Fruit fly (Drosophila melanogaster): ENCODE measurements around the gene CG46468.

Gene CG46468

DNA sequence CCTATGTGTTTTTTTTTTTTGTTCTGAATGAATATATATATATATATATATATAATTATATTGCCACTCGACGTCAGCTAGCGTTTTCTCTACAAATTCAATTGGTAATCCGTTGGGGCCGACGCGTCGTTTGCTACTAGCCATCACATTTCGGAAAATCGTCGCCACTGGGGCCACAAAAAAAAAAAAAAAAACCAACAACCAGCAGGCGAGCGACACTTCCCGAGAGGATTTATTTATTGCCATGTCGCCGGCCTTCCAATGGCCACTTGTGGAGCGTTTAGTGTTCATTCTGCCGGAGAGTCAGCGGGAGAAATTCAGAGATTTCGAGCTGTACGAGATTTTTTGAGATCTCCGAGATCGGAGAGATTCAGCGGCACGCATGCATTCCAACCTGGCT lies 14.4 kb downstream of the CG46468 start:
- TF ChIP-seq CG8478 (optimal IDR thresholded peaks at IDR 0.05) (no peak), CTCF (optimal IDR thresholded peaks at IDR 0.05) (no peak)

DNA sequence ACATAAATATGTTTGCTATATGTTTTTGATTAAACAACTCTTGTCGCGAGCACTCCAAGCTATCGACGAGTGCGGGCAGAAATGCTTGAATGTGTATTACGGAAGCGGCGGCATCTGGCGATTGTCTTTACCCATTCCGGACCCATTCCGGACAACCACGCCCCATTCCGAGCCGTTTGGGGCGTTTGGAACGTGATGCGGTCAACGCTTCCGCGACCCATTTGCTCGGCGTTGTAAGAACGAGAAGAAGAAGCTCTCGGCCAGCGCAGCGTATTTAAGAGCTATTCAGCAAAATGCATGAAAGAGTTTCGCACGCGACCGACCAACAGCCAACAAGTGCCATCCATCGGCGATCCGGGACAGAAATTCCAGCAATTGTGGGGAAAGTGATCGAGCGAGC lies 19.7 kb downstream of the CG46468 start, which contains the start of gene CG13114:
TSS of gene CG13114 (plus strand) at position 301 of the 400 bp plus-strand sequence.
- no peak for TF ChIP-seq CTCF (optimal IDR thresholded peaks at IDR 0.05)
- no peak for TF ChIP-seq CG8478 (optimal IDR thresholded peaks at IDR 0.05)

DNA sequence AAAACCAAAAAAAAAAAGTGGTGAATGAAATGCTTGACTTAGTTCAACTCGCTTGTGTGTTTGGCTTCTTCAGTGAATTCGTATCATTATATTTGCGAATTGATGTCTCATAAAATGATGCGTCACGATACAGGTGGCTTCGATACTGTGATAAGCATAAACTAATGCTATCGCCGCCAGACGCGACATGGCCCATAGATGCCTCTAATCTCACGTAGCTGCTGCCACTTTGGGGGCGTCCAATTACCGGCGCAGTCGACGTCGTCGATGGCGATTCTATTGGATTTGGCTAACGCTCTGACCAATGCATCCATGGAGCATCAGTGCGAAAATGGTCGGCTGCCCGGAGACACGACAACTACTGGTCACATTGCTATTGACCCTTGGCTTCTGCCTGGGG lies 21.4 kb downstream of the CG46468 start, which contains the start of gene CG13113:
TSS of gene CG13113 (plus strand) at position 301 of the 400 bp plus-strand sequence.
- TF ChIP-seq CG8478 (optimal IDR thresholded peaks at IDR 0.05) (no peak), CTCF (optimal IDR thresholded peaks at IDR 0.05) (no peak)

DNA sequence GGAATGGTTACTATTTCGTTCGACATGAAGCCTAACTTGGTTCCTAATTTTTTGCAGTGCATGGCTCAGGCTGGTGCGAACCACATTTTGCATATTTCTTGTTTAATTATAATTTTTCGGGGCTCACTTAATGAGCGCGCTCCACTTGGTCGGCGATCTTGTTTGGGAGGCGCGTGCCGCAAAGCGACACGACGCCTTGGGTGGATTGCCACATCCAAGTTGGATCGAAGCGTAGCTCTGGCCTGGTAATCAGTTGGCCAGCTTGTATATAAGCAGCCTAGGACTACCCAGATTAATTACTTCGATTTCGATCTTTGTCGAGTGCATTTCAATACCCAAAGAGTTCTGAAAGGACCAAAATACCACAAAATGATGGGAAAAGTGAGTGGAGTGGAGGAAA lies 22.7 kb downstream of the CG46468 start, which contains the start of gene Cpr30B:
TSS of gene Cpr30B (plus strand) at position 301 of the 400 bp plus-strand sequence.
- TF ChIP-seq CG8478 (optimal IDR thresholded peaks at IDR 0.05) (no peak), CTCF (optimal IDR thresholded peaks at IDR 0.05) (no peak)

DNA sequence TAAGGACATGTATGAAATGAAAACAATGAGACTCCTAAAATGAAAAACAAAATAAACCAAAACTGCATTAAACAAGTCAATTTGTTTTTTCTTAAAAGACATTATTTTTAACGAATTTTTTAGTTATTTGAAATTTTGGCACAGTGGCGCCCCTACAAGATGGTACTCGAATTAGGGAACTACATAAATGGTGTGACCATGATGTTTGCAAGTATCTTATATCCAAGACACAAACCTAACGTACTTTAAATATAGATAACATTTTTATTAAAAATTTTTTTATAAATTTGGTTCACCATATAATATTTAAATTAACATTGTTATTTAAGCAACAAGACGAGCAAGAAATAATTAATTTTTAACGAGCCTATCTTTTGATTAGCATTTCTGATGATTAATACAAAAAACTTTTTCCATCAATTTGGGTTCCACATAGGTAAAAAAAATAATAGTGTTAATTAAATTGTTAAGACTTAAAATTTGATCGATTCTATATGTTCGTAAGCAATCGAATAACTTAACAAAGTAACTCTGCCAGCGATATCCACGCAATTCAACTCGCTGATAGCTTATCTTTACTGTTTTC lies 25.2 kb downstream of the CG46468 start, which contains the start of gene CG17855:
TSS of gene CG17855 (plus strand) at position 536 of the 586 bp plus-strand sequence.
- TF ChIP-seq CG8478 (optimal IDR thresholded peaks at IDR 0.05) (no peak), CTCF (optimal IDR thresholded peaks at IDR 0.05) (peak; percentile 38 to 87)

DNA sequence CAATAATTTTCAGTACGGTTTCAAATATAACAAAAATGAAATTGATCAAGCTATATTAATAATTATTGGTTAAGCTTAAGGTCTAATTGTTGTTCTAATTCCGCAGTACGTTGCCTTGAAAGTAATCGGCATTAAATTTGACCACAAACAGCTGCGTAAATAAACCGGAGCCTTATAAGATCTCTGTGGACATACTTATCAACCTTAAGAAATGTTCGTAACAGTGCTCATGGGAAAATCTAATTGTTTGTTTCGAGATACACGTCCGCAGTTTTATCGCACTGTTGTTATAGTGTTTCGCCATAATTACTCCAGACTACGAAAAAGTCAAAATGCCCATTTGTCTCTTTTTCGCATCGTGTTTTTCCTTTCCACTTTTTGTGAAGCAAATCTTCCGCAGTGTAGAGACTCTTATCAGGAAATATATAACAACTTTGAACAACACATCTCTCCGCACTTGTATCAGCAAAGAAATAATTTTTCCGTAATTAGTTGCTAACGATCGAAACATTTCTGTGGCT lies 35.3 kb downstream of the CG46468 start:
- no peak for TF ChIP-seq CG8478 (optimal IDR thresholded peaks at IDR 0.05)
- TF ChIP-seq CTCF (optimal IDR thresholded peaks at IDR 0.05), result no peak

DNA sequence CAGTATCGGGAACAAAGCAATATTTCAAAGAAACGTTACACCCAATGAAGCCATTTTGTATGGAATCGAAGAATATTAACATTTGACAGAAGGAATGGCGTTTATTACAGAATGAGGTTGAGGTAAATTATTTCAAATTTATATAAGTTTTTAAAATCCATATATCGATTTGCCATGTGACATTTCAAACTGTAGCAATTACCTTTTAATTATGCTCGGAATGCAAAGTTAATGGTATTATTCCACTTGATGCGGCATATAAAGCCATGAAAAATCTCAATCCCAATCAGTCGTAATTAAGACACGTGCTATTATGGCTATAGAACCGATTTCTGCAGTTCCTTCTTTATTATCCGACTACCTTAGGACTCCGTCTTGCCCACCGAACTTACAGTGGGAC lies 37.0 kb downstream of the CG46468 start, which contains the start of gene CG31883:
TSS of gene CG31883 (plus strand) at position 301 of the 400 bp plus-strand sequence.
- TF ChIP-seq CTCF (optimal IDR thresholded peaks at IDR 0.05) (no peak), CG8478 (optimal IDR thresholded peaks at IDR 0.05) (no peak)

DNA sequence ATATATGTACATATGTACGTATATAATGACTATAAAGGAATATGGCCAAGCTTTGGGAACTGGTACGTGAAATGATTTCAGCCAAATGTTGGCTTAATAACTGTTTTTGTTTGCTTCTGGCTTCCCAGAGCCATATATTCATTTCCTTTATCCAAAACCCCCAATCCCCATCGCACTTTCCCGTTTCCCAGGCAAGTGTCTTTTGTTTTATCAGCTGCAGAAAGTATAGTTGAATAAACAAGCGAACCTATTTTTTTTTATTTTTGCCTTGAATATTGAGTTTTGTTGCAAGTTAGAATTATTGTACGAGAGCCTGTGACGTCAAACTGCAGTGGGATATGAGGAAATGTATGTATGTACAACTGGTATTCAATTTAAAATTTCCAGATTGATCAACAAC lies 38.7 kb downstream of the CG46468 start:
- TF ChIP-seq CTCF (optimal IDR thresholded peaks at IDR 0.05), result no peak

DNA sequence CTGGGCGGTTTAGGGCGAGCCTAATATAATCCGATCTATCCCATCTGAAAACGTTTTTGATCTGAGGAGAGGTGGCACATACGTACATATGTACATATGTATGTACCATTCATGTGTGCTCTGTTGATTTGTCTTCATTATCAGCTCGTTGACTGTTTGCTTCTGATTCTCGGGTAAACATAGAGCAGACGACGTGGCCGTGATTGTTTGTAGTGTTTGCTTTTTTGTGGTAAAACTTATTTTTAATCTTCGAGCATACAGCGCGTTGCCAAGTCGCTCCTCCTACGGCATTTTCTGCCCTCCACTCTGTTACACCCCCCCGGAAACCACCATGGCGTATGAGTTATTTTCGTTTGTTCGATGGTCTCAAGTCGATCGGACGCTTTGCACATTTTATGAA lies 39.5 kb downstream of the CG46468 start:
- TF ChIP-seq CG8478 (optimal IDR thresholded peaks at IDR 0.05) (no peak), CTCF (optimal IDR thresholded peaks at IDR 0.05) (no peak)

DNA sequence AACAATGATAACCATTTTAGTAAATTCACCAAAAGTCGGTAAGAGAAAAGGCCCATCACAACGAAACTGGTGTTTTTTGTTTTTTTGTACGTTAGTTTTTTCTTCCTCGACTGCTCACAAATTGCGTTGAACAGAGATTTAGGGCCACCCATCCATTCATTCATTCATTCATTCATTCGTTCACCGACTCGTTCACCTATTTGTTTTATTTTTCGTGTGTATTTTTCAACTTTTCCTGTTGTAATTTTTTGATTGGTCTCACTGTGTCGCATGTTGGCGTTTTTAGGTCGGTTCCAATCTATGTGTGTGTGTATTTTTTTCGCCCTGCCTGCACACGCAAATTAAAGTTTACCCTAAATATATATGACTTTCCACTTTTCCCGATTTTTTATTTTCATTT lies 40.3 kb downstream of the CG46468 start:
- TF ChIP-seq CG8478 (optimal IDR thresholded peaks at IDR 0.05), result no peak

DNA sequence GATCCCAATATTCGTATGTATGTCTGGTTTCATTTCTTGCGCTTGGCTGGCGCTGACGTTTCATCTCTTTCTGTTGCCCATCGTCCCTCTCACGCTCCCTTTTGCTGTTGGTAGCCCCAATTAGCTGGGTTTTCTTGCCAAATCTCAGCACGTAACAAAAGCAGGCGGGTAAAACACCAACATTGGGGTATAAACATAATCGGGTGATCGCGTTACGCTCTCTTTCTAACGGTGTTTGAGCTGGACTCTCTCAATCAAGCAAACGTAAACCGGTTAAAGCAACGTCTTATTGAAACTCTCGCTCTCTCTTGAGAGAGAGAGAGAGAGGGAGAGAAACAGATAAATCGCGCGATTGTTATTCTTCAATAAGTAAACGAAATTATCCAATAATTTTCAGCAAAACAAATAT lies 42.5 kb downstream of the CG46468 start:
- TF ChIP-seq CG8478 (optimal IDR thresholded peaks at IDR 0.05) (no peak), CTCF (optimal IDR thresholded peaks at IDR 0.05) (no peak)

DNA sequence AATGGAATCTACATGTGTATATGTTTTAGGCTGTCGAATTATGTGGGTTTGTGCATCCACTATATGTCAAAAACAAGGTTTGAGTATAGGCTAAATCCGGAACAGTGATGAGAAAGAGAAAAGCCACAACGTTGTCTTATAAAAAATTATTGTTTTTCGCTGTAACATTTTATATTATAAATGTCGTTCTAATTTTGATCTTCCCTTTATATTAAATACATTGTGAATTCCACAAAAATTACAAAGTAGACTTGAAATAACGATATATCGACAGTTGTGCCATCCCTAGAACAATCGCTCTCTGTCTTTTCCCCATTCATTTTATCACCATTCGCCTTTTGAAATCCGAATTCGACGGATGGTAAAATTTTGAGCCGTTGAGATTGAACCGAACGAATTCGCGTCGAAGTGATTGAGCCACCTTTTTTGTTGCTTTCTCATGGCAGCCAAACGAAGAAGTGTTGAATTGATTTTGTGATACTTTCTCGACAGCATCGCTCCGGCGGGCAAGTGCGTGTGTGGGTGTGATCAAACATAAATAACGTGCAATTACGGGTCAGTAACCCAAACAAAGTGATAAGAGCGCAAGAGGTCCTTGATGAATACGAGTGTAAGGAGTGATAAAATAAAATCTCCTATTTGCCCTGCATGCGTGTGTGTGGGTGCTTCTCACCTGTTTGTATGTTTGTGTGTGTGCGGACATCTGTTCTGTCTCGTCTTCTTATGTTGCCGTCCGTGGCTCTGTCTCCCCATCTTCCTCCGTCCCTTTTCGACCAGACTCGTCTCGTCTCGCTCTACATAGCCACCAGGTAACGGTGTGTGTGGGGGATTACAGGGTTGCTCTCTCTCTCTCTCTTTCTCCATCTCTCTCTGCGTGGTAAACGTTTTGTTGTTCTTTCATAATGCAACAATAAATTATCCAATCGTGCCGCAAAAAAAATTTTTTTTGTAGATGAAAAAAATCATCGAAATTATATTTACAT lies 44.1 kb downstream of the CG46468 start, which contains the start of gene Oatp30B:
TSS of gene Oatp30B (plus strand) at position 325 of the 983 bp plus-strand sequence.
- TF ChIP-seq CTCF (optimal IDR thresholded peaks at IDR 0.05) (peak; percentile 1 to 60), CG8478 (optimal IDR thresholded peaks at IDR 0.05) (no peak)

DNA sequence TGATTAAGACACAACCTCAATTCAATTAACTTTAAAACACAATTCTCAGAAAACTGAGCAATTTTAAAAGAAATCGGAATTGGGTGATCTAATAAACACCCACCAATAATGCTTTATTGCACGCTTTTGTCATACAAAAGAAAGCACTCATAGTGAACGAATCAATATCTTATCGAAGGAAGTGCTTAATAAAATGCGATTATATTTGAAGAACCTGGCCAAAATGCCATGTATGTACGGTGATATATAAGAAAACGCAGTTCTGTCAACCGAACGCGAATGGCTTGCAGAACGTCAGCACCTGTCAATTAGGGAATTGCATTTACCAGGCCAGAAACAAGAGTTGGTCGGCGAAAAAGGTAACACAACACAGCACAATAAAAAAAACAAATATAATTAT lies 51.5 kb downstream of the CG46468 start:
- no peak for TF ChIP-seq CTCF (optimal IDR thresholded peaks at IDR 0.05)
- no peak for TF ChIP-seq CG8478 (optimal IDR thresholded peaks at IDR 0.05)

DNA sequence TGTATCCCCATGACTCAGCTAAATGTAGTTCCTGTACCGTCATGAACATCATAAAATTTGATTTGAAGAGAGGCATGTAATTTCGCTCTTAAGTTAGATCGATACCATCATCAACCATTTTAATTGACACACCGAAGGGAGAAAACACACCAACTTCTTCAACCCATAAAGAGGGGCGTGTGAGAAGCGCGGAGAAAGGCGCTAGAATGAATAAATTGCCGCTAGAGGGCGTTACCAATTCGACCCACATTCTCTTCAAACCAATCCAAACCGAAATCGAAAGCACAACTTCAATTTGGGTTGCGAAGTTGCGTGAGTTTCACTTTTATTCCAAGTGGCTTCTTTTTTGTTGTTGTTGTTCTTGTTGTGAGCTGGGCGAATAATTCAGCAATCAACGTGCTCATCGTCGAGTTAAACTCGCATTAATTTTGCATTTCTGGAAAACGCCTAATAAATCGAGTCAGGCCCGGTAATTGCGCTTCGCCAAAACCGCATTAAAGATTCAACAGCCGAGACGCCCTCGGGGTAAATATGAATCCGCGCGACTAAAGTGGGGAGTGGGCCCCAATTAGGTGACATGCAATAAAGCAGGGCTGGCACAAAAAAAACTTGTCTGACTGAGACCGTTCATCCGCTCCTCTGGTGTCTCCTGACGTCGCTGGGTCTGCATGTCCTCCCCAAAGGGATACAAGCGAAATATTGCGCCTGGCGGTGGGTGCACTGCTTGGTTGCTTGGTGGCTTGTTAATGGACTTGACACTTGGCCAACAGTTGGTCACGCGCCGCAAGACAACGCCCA lies 52.6 kb downstream of the CG46468 start:
- TF ChIP-seq CG8478 (optimal IDR thresholded peaks at IDR 0.05) (no peak), CTCF (optimal IDR thresholded peaks at IDR 0.05) (peak; percentile 82 to 87)

DNA sequence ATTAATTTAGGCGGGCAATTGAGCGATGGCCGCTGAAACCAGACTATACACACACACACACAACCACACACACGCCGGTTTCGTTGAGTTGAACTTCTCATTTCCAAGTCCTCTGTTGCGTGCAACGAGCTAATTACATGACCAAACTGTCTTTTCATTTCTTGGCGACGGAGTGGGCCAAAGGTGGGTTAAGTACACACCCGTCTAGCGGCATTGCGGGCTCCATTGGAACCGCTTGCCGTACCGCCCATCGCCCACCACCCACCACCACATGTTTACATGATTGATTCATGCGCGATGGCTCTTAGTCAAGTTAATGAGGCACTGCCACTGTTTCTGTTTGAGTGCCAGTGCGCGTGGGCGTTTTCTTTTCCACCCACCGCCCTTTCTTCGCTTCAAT lies 54.8 kb downstream of the CG46468 start:
- TF ChIP-seq CG8478 (optimal IDR thresholded peaks at IDR 0.05) (no peak), CTCF (optimal IDR thresholded peaks at IDR 0.05) (no peak)

All from S2 (cell line).